Worm (Caenorhabditis elegans) whole organism, L2 larva: ENCODE data around the gene Y62F5A.10.

Source experiments
- ceh-16 ChIP-seq: fragments of 150-350 bp; optimal IDR thresholded peaks from 2 replicates; lab custom pipeline; 2014; ENCODE audit warnings: missing biosample characterization, missing genetic modification characterization
- lsy-2 ChIP-seq, 2 experiments: fragments of 150-350 bp in 1 of 2; sonication (generic microtip) in 1 of 2; optimal IDR thresholded peaks; 2 replicates each; lab custom pipeline; 2014 to 2017; ENCODE audit warnings: missing biosample characterization in 2 of 2, missing genetic modification characterization in 2 of 2
- mdl-1 ChIP-seq, 2 experiments: fragments of 150-350 bp in 1 of 2; sonication (generic microtip) in 1 of 2; optimal IDR thresholded peaks; 2 replicates each; lab custom pipeline; 2017; ENCODE audit warnings: missing biosample characterization in 2 of 2, missing genetic modification characterization in 2 of 2
- nhr-6 ChIP-seq: fragments of 150-350 bp; optimal IDR thresholded peaks from 2 replicates; lab custom pipeline; 2014; ENCODE audit warnings: missing biosample characterization, missing genetic modification characterization
- nhr-77 ChIP-seq: fragments of 150-350 bp; optimal IDR thresholded peaks from 2 replicates; lab custom pipeline; 2014; ENCODE audit warnings: missing biosample characterization, missing genetic modification characterization
- unc-62 ChIP-seq: fragments of 150-350 bp; optimal IDR thresholded peaks from 2 replicates; lab custom pipeline; 2014; ENCODE audit warnings: missing biosample characterization, missing genetic modification reagents, missing genetic modification characterization

DNA sequence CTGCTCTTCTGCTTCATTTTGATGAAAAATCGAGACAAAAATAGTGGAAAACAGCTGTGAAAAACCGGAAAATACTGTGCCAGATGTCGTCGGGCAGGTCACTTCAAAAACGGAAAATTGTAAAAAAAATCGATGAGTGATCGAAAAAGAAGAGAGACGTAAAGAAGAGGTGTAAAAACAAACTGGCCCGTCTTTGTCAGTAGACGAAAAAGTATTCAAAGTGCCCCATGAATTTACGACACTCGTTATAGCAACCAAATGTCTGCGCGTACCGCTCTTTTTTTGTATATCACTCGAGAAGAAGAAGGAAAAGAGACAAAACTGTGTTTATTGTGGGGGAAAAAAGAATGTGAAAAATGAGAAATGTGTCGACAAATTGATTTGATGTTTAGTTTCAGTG is 36.2 kb upstream of the Y62F5A.10 start, which contains the start of gene twk-5:
- TF ChIP-seq nhr-6 (tag; lab: Kevin White, UChicago) = no peak
- no peak for TF ChIP-seq nhr-77 (tag; lab: Kevin White, UChicago)
- TF ChIP-seq ceh-16 (tag; lab: Kevin White, UChicago) = no peak
- TF ChIP-seq lsy-2 (tag; optimal IDR thresholded peaks at IDR 0.05; lab: Kevin White, UChicago) = no peak
- TF ChIP-seq unc-62 (GFP tag; lab: Kevin White, UChicago) = no peak
- TF ChIP-seq mdl-1 (tag; optimal IDR thresholded peaks at IDR 0.05; lab: Kevin White, UChicago) = no peak
